Worm (Caenorhabditis elegans) whole organism, late embryonic: Measurements from ENCODE around the gene F36H5.17.
"Not testable (repeated sequence)": the region's sequence is repeated elsewhere in the genome, so short reads cannot be mapped to it uniquely, and the experiment has no call there.

Experiments
- ceh-9 ChIP-seq: sonication (generic microtip); optimal IDR thresholded peaks from 2 replicates; lab custom pipeline; 2016; ENCODE audit warnings: mild to moderate bottlenecking, missing genetic modification characterization, inconsistent platforms, missing compliant biosample characterization
- nhr-11 ChIP-seq: fragments of 150-350 bp; optimal IDR thresholded peaks from 2 replicates; lab custom pipeline; 2014; ENCODE audit warnings: missing biosample characterization, missing genetic modification characterization

ce11 chrII:1775234-1775633 is 19.3 kb upstream of the F36H5.17 start, which contains the start of gene F36H5.14:
- not testable (repeated sequence) for TF ChIP-seq ceh-9, nhr-11 (tag; lab: Kevin White, UChicago)
